Fruit fly (Drosophila melanogaster) whole organism, embryonic: ENCODE measurements around the gene CG7656.

Experiments
- ATbp ChIP-seq: fragments of 200-800 bp; sonication (Bioruptor generic); optimal IDR thresholded peaks from 2 replicates; lab custom pipeline; 2017; ENCODE audit warnings: missing biosample characterization, mild to moderate bottlenecking, missing genetic modification characterization, missing genetic modification reagents
- Bteb2 ChIP-seq: fragments of 200-800 bp; sonication (Bioruptor generic); optimal IDR thresholded peaks from 2 replicates; lab custom pipeline; 2016; ENCODE audit warnings: missing biosample characterization, missing genetic modification characterization
- CG10147 ChIP-seq: fragments of 200-800 bp; sonication (Bioruptor generic); optimal IDR thresholded peaks from 2 replicates; lab custom pipeline; 2019; ENCODE audit warnings: missing biosample characterization, mild to moderate bottlenecking, missing genetic modification characterization, moderate library complexity
- CG1024 ChIP-seq: fragments of 200-800 bp; sonication (Bioruptor generic); IDR thresholded peaks from 2 replicates; pipeline ENCODE4 v1.3.6; 2022; ENCODE audit warnings: missing biosample characterization, missing genetic modification characterization
- CG10274 ChIP-seq: fragments of 200-800 bp; sonication (Bioruptor generic); optimal IDR thresholded peaks from 3 replicates; lab custom pipeline; 2017; ENCODE audit warnings: missing biosample characterization, mild to moderate bottlenecking, missing genetic modification characterization
- CG11085 ChIP-seq: fragments of 200-800 bp; sonication (Bioruptor generic); IDR thresholded peaks from 2 replicates; pipeline ENCODE4 v1.3.6; 2022; ENCODE audit warnings: missing biosample characterization, missing genetic modification characterization
- CG11247 ChIP-seq: fragments of 200-800 bp; sonication (Bioruptor generic); IDR thresholded peaks from 2 replicates; pipeline ENCODE4 v1.3.6; 2022; ENCODE audit warnings: missing biosample characterization, missing genetic modification characterization
- CG11723 ChIP-seq: fragments of 200-800 bp; sonication (Bioruptor generic); optimal IDR thresholded peaks from 2 replicates; lab custom pipeline; 2017; ENCODE audit warnings: missing biosample characterization, mild to moderate bottlenecking, missing genetic modification characterization
- CG12744 ChIP-seq: fragments of 200-800 bp; sonication (Bioruptor generic); optimal IDR thresholded peaks from 2 replicates; lab custom pipeline; 2016; ENCODE audit warnings: missing biosample characterization, missing genetic modification characterization
- CG13123 ChIP-seq: fragments of 200-800 bp; sonication (Bioruptor generic); optimal IDR thresholded peaks from 2 replicates; lab custom pipeline; 2016; ENCODE audit warnings: missing biosample characterization, missing genetic modification characterization
- CG13296 ChIP-seq: fragments of 200-800 bp; sonication (Bioruptor generic); optimal IDR thresholded peaks from 3 replicates; lab custom pipeline; 2018; ENCODE audit warnings: missing biosample characterization, mild to moderate bottlenecking, missing genetic modification characterization
- CG13775 ChIP-seq: fragments of 200-800 bp; sonication (Bioruptor generic); optimal IDR thresholded peaks from 3 replicates; lab custom pipeline; 2017; ENCODE audit warnings: missing biosample characterization, mild to moderate bottlenecking, missing genetic modification characterization
- CG13894 ChIP-seq: fragments of 200-800 bp; sonication (Bioruptor generic); optimal IDR thresholded peaks from 3 replicates; lab custom pipeline; 2018; ENCODE audit warnings: missing biosample characterization, mild to moderate bottlenecking, missing genetic modification characterization, moderate library complexity
- CG14050 ChIP-seq: fragments of 200-800 bp; sonication (Bioruptor generic); IDR thresholded peaks from 3 replicates; pipeline ENCODE4 v1.3.6; 2022; ENCODE audit warnings: missing biosample characterization, missing genetic modification characterization
- CG17186 ChIP-seq: fragments of 200-800 bp; sonication (Bioruptor generic); optimal IDR thresholded peaks from 3 replicates; lab custom pipeline; 2017; ENCODE audit warnings: missing biosample characterization, missing genetic modification reagents, missing genetic modification characterization
- CG18476 ChIP-seq: fragments of 200-800 bp; sonication (Bioruptor generic); optimal IDR thresholded peaks from 2 replicates; lab custom pipeline; 2016; ENCODE audit warnings: missing biosample characterization, mild to moderate bottlenecking, missing genetic modification characterization
- CG2678 ChIP-seq: fragments of 200-800 bp; sonication (Bioruptor generic); optimal IDR thresholded peaks from 3 replicates; lab custom pipeline; 2019; ENCODE audit warnings: missing biosample characterization, mild to moderate bottlenecking, missing genetic modification characterization, moderate library complexity
- CG2712 ChIP-seq: fragments of 200-800 bp; optimal IDR thresholded peaks from 3 replicates; lab custom pipeline; 2019; ENCODE audit warnings: missing biosample characterization, mild to moderate bottlenecking, missing genetic modification characterization, moderate library complexity
- CG30020 ChIP-seq: fragments of 200-800 bp; optimal IDR thresholded peaks from 2 replicates; lab custom pipeline; 2019; ENCODE audit warnings: missing biosample characterization, mild to moderate bottlenecking, missing genetic modification characterization, moderate library complexity
- CG33213 ChIP-seq: fragments of 200-800 bp; sonication (Bioruptor generic); optimal IDR thresholded peaks from 3 replicates; lab custom pipeline; 2016; ENCODE audit warnings: missing biosample characterization, missing genetic modification characterization
- CG33557 ChIP-seq: fragments of 200-800 bp; sonication (Bioruptor generic); optimal IDR thresholded peaks from 2 replicates; lab custom pipeline; 2019; ENCODE audit warnings: missing biosample characterization, mild to moderate bottlenecking, missing genetic modification characterization, moderate library complexity
- CG4282 ChIP-seq: fragments of 200-800 bp; sonication (Bioruptor generic); optimal IDR thresholded peaks from 2 replicates; lab custom pipeline; 2016; ENCODE audit warnings: missing biosample characterization, missing genetic modification characterization
- CG4360 ChIP-seq: fragments of 200-800 bp; sonication (Bioruptor generic); IDR thresholded peaks from 2 replicates; pipeline ENCODE4 v1.3.6; 2022; ENCODE audit warnings: missing biosample characterization, missing genetic modification characterization
- CG4424 ChIP-seq: fragments of 200-800 bp; sonication (Bioruptor generic); optimal IDR thresholded peaks from 3 replicates; lab custom pipeline; 2016; ENCODE audit warnings: missing biosample characterization, missing genetic modification characterization
- CG4820 ChIP-seq: fragments of 200-800 bp; sonication (Bioruptor generic); optimal IDR thresholded peaks from 3 replicates; lab custom pipeline; 2016; ENCODE audit warnings: missing biosample characterization, missing genetic modification characterization
- CG5180 ChIP-seq: fragments of 200-800 bp; sonication (Bioruptor generic); optimal IDR thresholded peaks from 3 replicates; lab custom pipeline; 2017; ENCODE audit warnings: missing biosample characterization, missing genetic modification characterization, mild to moderate bottlenecking, moderate library complexity, missing genetic modification reagents
- CG6254 ChIP-seq: fragments of 200-800 bp; sonication (Bioruptor generic); optimal IDR thresholded peaks from 3 replicates; lab custom pipeline; 2017; ENCODE audit warnings: mild to moderate bottlenecking, missing biosample characterization, missing genetic modification reagents, missing genetic modification characterization
- CG7745 ChIP-seq: fragments of 200-800 bp; sonication (Bioruptor generic); optimal IDR thresholded peaks from 2 replicates; lab custom pipeline; 2018; ENCODE audit warnings: missing biosample characterization, mild to moderate bottlenecking, missing genetic modification characterization, moderate library complexity
- CG8359 ChIP-seq: fragments of 200-800 bp; sonication (Bioruptor generic); optimal IDR thresholded peaks from 2 replicates; lab custom pipeline; 2017; ENCODE audit warnings: missing biosample characterization, mild to moderate bottlenecking, missing genetic modification characterization, borderline replicate concordance
- CG8924 ChIP-seq: fragments of 200-800 bp; optimal IDR thresholded peaks from 3 replicates; lab custom pipeline; 2019; ENCODE audit warnings: missing biosample characterization, mild to moderate bottlenecking, missing genetic modification characterization, moderate library complexity
- Dbx ChIP-seq: fragments of 200-800 bp; sonication (Bioruptor generic); IDR thresholded peaks from 3 replicates; pipeline ENCODE4 v1.3.6; 2022; ENCODE audit warnings: missing biosample characterization, missing genetic modification characterization
- Dfd ChIP-seq, 2 experiments: fragments of >200 bp; optimal IDR thresholded peaks; 2 replicates each; lab custom pipeline; 2017; ENCODE audit warnings: missing biosample characterization in 2 of 2, missing genetic modification characterization in 2 of 2
- H15 ChIP-seq: fragments of 200-800 bp; sonication (Bioruptor generic); IDR thresholded peaks from 3 replicates; pipeline ENCODE4 v1.3.6; 2022; ENCODE audit warnings: missing biosample characterization, missing genetic modification characterization
- Pdp1 ChIP-seq, 2 experiments: fragments of 200-800 bp; sonication (Bioruptor generic); optimal IDR thresholded peaks; 3 replicates each; lab custom pipeline; 2016; ENCODE audit warnings: missing biosample characterization in 2 of 2, missing genetic modification characterization in 2 of 2, mild to moderate bottlenecking in 1 of 2, moderate library complexity in 1 of 2
- Poxn ChIP-seq: fragments of 200-800 bp; sonication (Bioruptor generic); IDR thresholded peaks from 2 replicates; pipeline ENCODE4 v1.3.6; 2022; ENCODE audit warnings: missing biosample characterization, missing genetic modification characterization
- dysf ChIP-seq: fragments of 200-800 bp; sonication (Bioruptor generic); IDR thresholded peaks from 3 replicates; pipeline ENCODE4 v1.3.6; 2022; ENCODE audit warnings: missing biosample characterization, missing genetic modification characterization
- ftz-f1 ChIP-seq: fragments of 200-800 bp; sonication (Bioruptor generic); optimal IDR thresholded peaks from 2 replicates; lab custom pipeline; 2016; ENCODE audit warnings: missing biosample characterization, missing genetic modification characterization
- grau ChIP-seq: fragments of 200-800 bp; optimal IDR thresholded peaks from 3 replicates; lab custom pipeline; 2019; ENCODE audit warnings: missing biosample characterization, mild to moderate bottlenecking, missing genetic modification characterization, moderate library complexity
- gro ChIP-seq: fragments of 200-800 bp; sonication (Bioruptor generic); optimal IDR thresholded peaks from 2 replicates; lab custom pipeline; 2016; ENCODE audit warnings: missing biosample characterization, missing genetic modification characterization
- inv ChIP-seq: fragments of 200-800 bp; sonication (Bioruptor generic); IDR thresholded peaks from 2 replicates; pipeline ENCODE4 v1.3.6; 2022; ENCODE audit warnings: missing biosample characterization, missing genetic modification characterization; ENCODE audit not compliant: partially characterized antibody
- lilli ChIP-seq: fragments of 200-800 bp; sonication (Bioruptor generic); optimal IDR thresholded peaks from 3 replicates; lab custom pipeline; 2016; ENCODE audit warnings: missing biosample characterization, missing genetic modification characterization
- mam ChIP-seq: fragments of 200-800 bp; sonication (Bioruptor generic); optimal IDR thresholded peaks from 3 replicates; lab custom pipeline; 2016; ENCODE audit warnings: missing biosample characterization, missing genetic modification characterization
- mirr ChIP-seq: fragments of 200-800 bp; sonication (Bioruptor generic); optimal IDR thresholded peaks from 3 replicates; lab custom pipeline; 2018; ENCODE audit warnings: missing biosample characterization, mild to moderate bottlenecking, missing genetic modification characterization
- phol ChIP-seq: fragments of 200-800 bp; sonication (Bioruptor generic); optimal IDR thresholded peaks from 3 replicates; lab custom pipeline; 2018; ENCODE audit warnings: missing biosample characterization, mild to moderate bottlenecking, missing genetic modification characterization, moderate library complexity
- run ChIP-seq: fragments of 200-800 bp; sonication (Bioruptor generic); optimal IDR thresholded peaks from 3 replicates; lab custom pipeline; 2018; ENCODE audit warnings: missing biosample characterization, mild to moderate bottlenecking, missing genetic modification characterization
- so ChIP-seq: fragments of 200-800 bp; sonication (Bioruptor generic); IDR thresholded peaks from 3 replicates; pipeline ENCODE4 v1.3.6; 2022; ENCODE audit warnings: missing biosample characterization, missing genetic modification characterization
- sr ChIP-seq: fragments of 200-800 bp; sonication (Bioruptor generic); IDR thresholded peaks from 3 replicates; pipeline ENCODE4 v1.3.6; 2022; ENCODE audit warnings: missing biosample characterization, missing genetic modification characterization
- stwl ChIP-seq: fragments of 200-800 bp; sonication (Bioruptor generic); optimal IDR thresholded peaks from 3 replicates; lab custom pipeline; 2018; ENCODE audit warnings: missing biosample characterization, mild to moderate bottlenecking, missing genetic modification characterization, moderate library complexity
- twi ChIP-seq: fragments of 200-800 bp; optimal IDR thresholded peaks from 2 replicates; lab custom pipeline; 2019; ENCODE audit warnings: missing biosample characterization, mild to moderate bottlenecking, missing genetic modification characterization, moderate library complexity
- zen2 ChIP-seq: fragments of 200-800 bp; sonication (Bioruptor generic); IDR thresholded peaks from 3 replicates; pipeline ENCODE4 v1.3.6; 2022; ENCODE audit warnings: missing biosample characterization, missing genetic modification characterization; ENCODE audit not compliant: partially characterized antibody
- zfh2 ChIP-seq: fragments of 200-800 bp; sonication (Bioruptor generic); optimal IDR thresholded peaks from 2 replicates; lab custom pipeline; 2016; ENCODE audit warnings: missing biosample characterization, missing genetic modification characterization

The CG7656 gene

DNA sequence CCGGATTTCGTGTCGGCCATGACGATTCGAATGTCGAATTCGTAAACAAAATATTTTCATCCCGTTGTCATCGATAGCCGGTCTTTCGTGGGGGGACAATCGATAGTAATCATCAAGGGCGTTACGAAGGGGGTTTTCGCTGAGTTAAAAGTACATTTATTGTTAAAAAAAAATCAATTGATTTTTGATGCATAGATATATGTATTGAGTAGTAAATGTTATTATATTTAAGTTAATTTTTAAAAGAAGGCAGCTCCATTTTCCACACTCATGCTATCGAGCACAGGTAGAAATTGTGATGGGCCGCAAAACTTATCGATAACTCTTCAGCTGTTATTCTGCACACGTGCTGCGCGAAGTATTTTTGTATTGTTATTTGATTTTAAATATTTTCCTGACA, 7.5 kb downstream of the CG7656 start, which contains the start of the genes mrn and CG12301 (continued):
- TF ChIP-seq CG11247 (GFP tag; lab: Robert Waterston, UW) (peak; percentile 95), phol (tag; lab: Kevin White, UChicago) (peak; percentile 89), dysf (GFP tag; lab: Robert Waterston, UW) (peak; percentile 96), mirr (GFP tag; lab: Kevin White, UChicago) (no peak), sr (no peak), CG33557 (GFP tag; lab: Kevin White, UChicago) (peak; percentile 39), stwl (tag; lab: Kevin White, UChicago) (peak; percentile 66), zen2 (GFP tag; lab: Robert Waterston, UW) (peak; percentile 75; the same call in 1 of the 3 replicates), grau (tag; lab: Kevin White, UChicago) (no peak), Pdp1 (GFP tag; optimal IDR thresholded peaks at IDR 0.05; lab: Kevin White, UChicago) (peak in 1 of 2 experiments; percentile 76), so (GFP tag; lab: Robert Waterston, UW) (peak; percentile 79), CG11085 (GFP tag; lab: Robert Waterston, UW) (peak; percentile 87), ATbp (GFP tag; lab: Kevin White, UChicago) (no peak), CG2678 (tag; lab: Kevin White, UChicago) (no peak), CG13894 (tag; lab: Kevin White, UChicago) (no peak), CG18476 (peak; percentile 35), CG12744 (peak; percentile 39), Bteb2 (peak; percentile 55), CG13296 (GFP tag; lab: Kevin White, UChicago) (no peak), CG10274 (GFP tag; lab: Kevin White, UChicago) (no peak), CG1024 (GFP tag; lab: Robert Waterston, UW) (peak; percentile 34; the same call in 1 of the 2 replicates), CG4424 (GFP tag; lab: Kevin White, UChicago) (peak; percentile 82), lilli (GFP tag; lab: Kevin White, UChicago) (peak; percentile 87), Poxn (GFP tag; lab: Robert Waterston, UW) (no peak), twi (no peak), CG13775 (GFP tag; lab: Kevin White, UChicago) (peak; percentile 89), CG2712 (peak; percentile 88), CG30020 (peak; percentile 59), CG5180 (GFP tag; lab: Kevin White, UChicago) (no peak), CG17186 (GFP tag; lab: Kevin White, UChicago) (peak; percentile 67), inv (GFP tag; lab: Robert Waterston, UW) (peak; percentile 93), CG4282 (no peak), CG33213 (GFP tag; lab: Kevin White, UChicago) (no peak), Dbx (GFP tag; lab: Robert Waterston, UW) (peak; percentile 97), mam (GFP tag; lab: Kevin White, UChicago) (peak; percentile 81), zfh2 (peak; percentile 78), CG4820 (GFP tag; lab: Kevin White, UChicago) (peak; percentile 40), H15 (GFP tag; lab: Robert Waterston, UW) (peak; percentile 95), CG4360 (GFP tag; lab: Robert Waterston, UW) (no peak), CG14050 (peak; percentile 56; the same call in 2 of the 3 replicates), CG13123 (GFP tag; lab: Kevin White, UChicago) (peak; percentile 11), Dfd (GFP tag; optimal IDR thresholded peaks at IDR 0.05; lab: Kevin White, UChicago) (no peak), CG7745 (tag; lab: Kevin White, UChicago) (no peak), CG8359 (no peak), run (no peak), CG8924 (peak; percentile 66), gro (peak; percentile 79), CG6254 (GFP tag; lab: Kevin White, UChicago) (no peak), CG10147 (no peak), ftz-f1 (GFP tag; lab: Kevin White, UChicago) (peak; percentile 75), CG11723 (GFP tag; lab: Kevin White, UChicago) (no peak)
